Worm (Caenorhabditis elegans) whole organism, L4/young adult: ENCODE data around the gene R05G6.3.
"Not testable (repeated sequence)": the region's sequence is repeated elsewhere in the genome, so short reads cannot be mapped to it uniquely, and the experiment has no call there.

Source experiments
- W03F9.2 ChIP-seq: fragments of 150-350 bp; optimal IDR thresholded peaks from 2 replicates; lab custom pipeline; 2014; ENCODE audit warnings: missing biosample characterization, missing genetic modification characterization
- dao-5 ChIP-seq: sonication (generic microtip); optimal IDR thresholded peaks from 2 replicates; lab custom pipeline; 2016; ENCODE audit warnings: missing genotype, missing genetic modification characterization, moderate library complexity, missing compliant biosample characterization
- him-1 ChIP-seq: sonication (generic microtip); optimal IDR thresholded peaks from 2 replicates; lab custom pipeline; 2016; ENCODE audit warnings: missing genotype, missing genetic modification reagents, missing genetic modification characterization, missing compliant biosample characterization

R05G6.3 gene

ce11 chrIV:7552958-7553553 is 36.7 kb downstream of the R05G6.3 start, which contains the start of gene dif-1:
Gene dif-1, minus strand, starts transcription at chrIV:7553008.
- TF ChIP-seq W03F9.2 (peak; percentile 52), him-1 (tag; lab: Kevin White, UChicago) (no peak)

ce11 chrIV:7554351-7554750 is 38.0 kb downstream of the R05G6.3 start, which contains the start of gene F49E8.6:
Gene F49E8.6, minus strand, starts transcription at chrIV:7554667.
- TF ChIP-seq him-1 (tag; lab: Kevin White, UChicago) (no peak), dao-5 (tag; lab: Kevin White, UChicago) (no peak), W03F9.2 (no peak)

ce11 chrIV:7556265-7556866 is 40.0 kb downstream of the R05G6.3 start, which contains the start of the genes F49E8.7, F49E8.8 and nprl-2:
Gene F49E8.7, minus strand, starts transcription at chrIV:7556365.
Gene F49E8.8, plus strand, starts transcription at chrIV:7556637.
Gene nprl-2, plus strand, starts transcription at chrIV:7556816.
- no peak for TF ChIP-seq dao-5 (tag; lab: Kevin White, UChicago)
- no peak for TF ChIP-seq W03F9.2
- no peak for TF ChIP-seq him-1 (tag; lab: Kevin White, UChicago)

ce11 chrIV:7558653-7559052 is 42.3 kb downstream of the R05G6.3 start:
- no peak for TF ChIP-seq W03F9.2
- no peak for TF ChIP-seq him-1 (tag; lab: Kevin White, UChicago)
- no peak for TF ChIP-seq dao-5 (tag; lab: Kevin White, UChicago)

ce11 chrIV:7559237-7559636 is 42.9 kb downstream of the R05G6.3 start:
- TF ChIP-seq him-1 (tag; lab: Kevin White, UChicago) (no peak), dao-5 (tag; lab: Kevin White, UChicago) (no peak), W03F9.2 (no peak)

- TF ChIP-seq him-1 (tag; lab: Kevin White, UChicago) (no peak), W03F9.2 (peak; percentile 27)
Observed at ce11 chrIV:7561614-7562142, 45.3 kb downstream of the R05G6.3 start, which contains the start of gene ima-3. Gene ima-3, minus strand, starts transcription at chrIV:7561664.

ce11 chrIV:7563850-7564249 is 47.5 kb downstream of the R05G6.3 start, which contains the start of gene F32E10.9:
Gene F32E10.9, minus strand, starts transcription at chrIV:7563950.
- not testable (repeated sequence) for TF ChIP-seq W03F9.2; dao-5 (tag; lab: Kevin White, UChicago); him-1 (tag; lab: Kevin White, UChicago)
